Worm (Caenorhabditis elegans): ENCODE measurements around the gene lrch-1.

Gene lrch-1

ce11 chrX:6206305-6206704, 10.1 kb downstream of the lrch-1 start, which contains the start of gene mtp-18:
Gene mtp-18 (minus strand): TSS chrX:6206405.
- TF ChIP-seq unc-62 (GFP tag; optimal IDR thresholded peaks at IDR 0.05), result no peak

- TF ChIP-seq unc-62 (GFP tag; optimal IDR thresholded peaks at IDR 0.05), result no peak
Observed at ce11 chrX:6205325-6205724, 11.1 kb downstream of the lrch-1 start.

- no peak for TF ChIP-seq unc-62 (GFP tag; optimal IDR thresholded peaks at IDR 0.05)
Observed at ce11 chrX:6204696-6205232, 11.7 kb downstream of the lrch-1 start, which contains the start of gene bca-1. Gene bca-1 (minus strand): TSS chrX:6204746.

ce11 chrX:6203315-6203714, 13.1 kb downstream of the lrch-1 start:
- no peak for TF ChIP-seq unc-62 (GFP tag; optimal IDR thresholded peaks at IDR 0.05)

- no peak for TF ChIP-seq unc-62 (GFP tag; optimal IDR thresholded peaks at IDR 0.05)
Observed at ce11 chrX:6202809-6203208, 13.6 kb downstream of the lrch-1 start.

ce11 chrX:6201542-6201941, 14.9 kb downstream of the lrch-1 start:
- TF ChIP-seq unc-62 (GFP tag; optimal IDR thresholded peaks at IDR 0.05), result no peak

- no peak for TF ChIP-seq unc-62 (GFP tag; optimal IDR thresholded peaks at IDR 0.05)
Observed at ce11 chrX:6196627-6197026, 19.8 kb downstream of the lrch-1 start, which contains the start of gene daf-9. Gene daf-9 (plus strand): TSS chrX:6196927.

ce11 chrX:6194191-6194724, 22.2 kb downstream of the lrch-1 start, which contains the start of gene ceh-54:
Gene ceh-54 (minus strand): TSS chrX:6194241.
- TF ChIP-seq unc-62 (GFP tag; optimal IDR thresholded peaks at IDR 0.05), result no peak

- TF ChIP-seq unc-62 (GFP tag; optimal IDR thresholded peaks at IDR 0.05), result no peak
Observed at ce11 chrX:6189955-6190354, 26.5 kb downstream of the lrch-1 start, which contains the start of gene T13C5.9. Gene T13C5.9 (plus strand): TSS chrX:6190255.

- no peak for TF ChIP-seq unc-62 (GFP tag; optimal IDR thresholded peaks at IDR 0.05)
Observed at ce11 chrX:6187848-6188247, 28.6 kb downstream of the lrch-1 start, which contains the start of gene T13C5.10. Gene T13C5.10 (plus strand): TSS chrX:6188148.

ce11 chrX:6184709-6185108, 31.7 kb downstream of the lrch-1 start, which contains the start of gene T13C5.2:
Gene T13C5.2 (plus strand): TSS chrX:6185009.
- no peak for TF ChIP-seq unc-62 (GFP tag; optimal IDR thresholded peaks at IDR 0.05)

- TF ChIP-seq unc-62 (GFP tag; optimal IDR thresholded peaks at IDR 0.05), result no peak
Observed at ce11 chrX:6180293-6180692, 36.2 kb downstream of the lrch-1 start, which contains the start of gene T13C5.7. Gene T13C5.7 (plus strand): TSS chrX:6180593.

ce11 chrX:6178989-6179388, 37.5 kb downstream of the lrch-1 start:
- TF ChIP-seq unc-62 (GFP tag; optimal IDR thresholded peaks at IDR 0.05), result no peak

- TF ChIP-seq unc-62 (GFP tag; optimal IDR thresholded peaks at IDR 0.05), result no peak
Observed at ce11 chrX:6177944-6178566, 38.4 kb downstream of the lrch-1 start, which contains the start of the genes T25B2.4 and T13C5.3. Gene T25B2.4 (plus strand): TSS chrX:6178244. Gene T13C5.3 (plus strand): TSS chrX:6178516.

ce11 chrX:6175829-6176228, 40.6 kb downstream of the lrch-1 start, which contains the start of gene T25B2.3:
Gene T25B2.3 (plus strand): TSS chrX:6176129.
- no peak for TF ChIP-seq unc-62 (GFP tag; optimal IDR thresholded peaks at IDR 0.05)

- no peak for TF ChIP-seq unc-62 (GFP tag; optimal IDR thresholded peaks at IDR 0.05)
Observed at ce11 chrX:6173656-6174055, 42.8 kb downstream of the lrch-1 start, which contains the start of gene T25B2.1. Gene T25B2.1 (plus strand): TSS chrX:6173956.

- no peak for TF ChIP-seq unc-62 (GFP tag; optimal IDR thresholded peaks at IDR 0.05)
Observed at ce11 chrX:6169252-6169651, 47.2 kb downstream of the lrch-1 start, which contains the start of gene T25B2.2. Gene T25B2.2 (plus strand): TSS chrX:6169643.

All from whole organism, dauer.